Fruit fly (Drosophila melanogaster) whole organism, embryonic: ENCODE data around the gene CG17754.

ENCODE experiments used
- Atf-2 ChIP-seq: fragments of 200-800 bp; sonication (Bioruptor generic); optimal IDR thresholded peaks from 2 replicates; lab custom pipeline; 2016; ENCODE audit warnings: missing biosample characterization, missing genetic modification characterization
- Atf6 ChIP-seq: fragments of 200-800 bp; sonication (Bioruptor generic); IDR thresholded peaks from 2 replicates; pipeline ENCODE4 v1.3.6; 2022; ENCODE audit warnings: missing biosample characterization, missing genetic modification characterization
- BEAF-32 ChIP-seq: fragments of 200-800 bp; sonication (Bioruptor generic); optimal IDR thresholded peaks from 3 replicates; lab custom pipeline; 2017; ENCODE audit warnings: missing biosample characterization, missing genetic modification characterization, mild to moderate bottlenecking, moderate library complexity, missing genetic modification reagents
- CG10462 ChIP-seq: fragments of 200-800 bp; sonication (Bioruptor generic); optimal IDR thresholded peaks from 2 replicates; lab custom pipeline; 2016; ENCODE audit warnings: missing biosample characterization, missing genetic modification characterization
- CG11560 ChIP-seq: fragments of 200-800 bp; sonication (Bioruptor generic); IDR thresholded peaks from 3 replicates; pipeline ENCODE4 v1.3.6; 2022; ENCODE audit warnings: missing biosample characterization, missing genetic modification characterization
- CG12659 ChIP-seq: fragments of 200-800 bp; sonication (Bioruptor generic); optimal IDR thresholded peaks from 3 replicates; lab custom pipeline; 2017; ENCODE audit warnings: mild to moderate bottlenecking, missing biosample characterization, missing genetic modification reagents, missing genetic modification characterization
- CG12744 ChIP-seq: fragments of 200-800 bp; sonication (Bioruptor generic); optimal IDR thresholded peaks from 2 replicates; lab custom pipeline; 2016; ENCODE audit warnings: missing biosample characterization, missing genetic modification characterization
- CG13287 ChIP-seq: fragments of 200-800 bp; sonication (Bioruptor generic); IDR thresholded peaks from 2 replicates; pipeline ENCODE4 v1.3.6; 2022; ENCODE audit warnings: missing biosample characterization, missing genetic modification characterization; ENCODE audit not compliant: partially characterized antibody
- CG18262 ChIP-seq: fragments of 200-800 bp; optimal IDR thresholded peaks from 3 replicates; lab custom pipeline; 2019; ENCODE audit warnings: missing biosample characterization, mild to moderate bottlenecking, missing genetic modification characterization, moderate library complexity
- CG3065 ChIP-seq: fragments of 200-800 bp; sonication (Bioruptor generic); optimal IDR thresholded peaks from 2 replicates; lab custom pipeline; 2016; ENCODE audit warnings: missing biosample characterization, missing genetic modification characterization
- CG31365 ChIP-seq: fragments of 200-800 bp; sonication (Bioruptor generic); optimal IDR thresholded peaks from 2 replicates; lab custom pipeline; 2018; ENCODE audit warnings: missing biosample characterization, mild to moderate bottlenecking, missing genetic modification characterization
- CG34376 ChIP-seq: fragments of 200-800 bp; sonication (Bioruptor generic); optimal IDR thresholded peaks from 2 replicates; lab custom pipeline; 2018; ENCODE audit warnings: missing biosample characterization, mild to moderate bottlenecking, missing genetic modification characterization
- CG4424 ChIP-seq: fragments of 200-800 bp; sonication (Bioruptor generic); optimal IDR thresholded peaks from 3 replicates; lab custom pipeline; 2016; ENCODE audit warnings: missing biosample characterization, missing genetic modification characterization
- CG4820 ChIP-seq: fragments of 200-800 bp; sonication (Bioruptor generic); optimal IDR thresholded peaks from 3 replicates; lab custom pipeline; 2016; ENCODE audit warnings: missing biosample characterization, missing genetic modification characterization
- CG6765 ChIP-seq: fragments of 200-800 bp; sonication (Bioruptor generic); optimal IDR thresholded peaks from 3 replicates; lab custom pipeline; 2017; ENCODE audit warnings: missing biosample characterization, mild to moderate bottlenecking, missing genetic modification characterization
- CG6813 ChIP-seq: fragments of 200-800 bp; sonication (Bioruptor generic); optimal IDR thresholded peaks from 2 replicates; lab custom pipeline; 2017; ENCODE audit warnings: missing biosample characterization, missing genetic modification characterization, mild to moderate bottlenecking, moderate library complexity, missing genetic modification reagents
- CG8281 ChIP-seq: fragments of 200-800 bp; sonication (Bioruptor generic); optimal IDR thresholded peaks from 2 replicates; lab custom pipeline; 2018; ENCODE audit warnings: missing biosample characterization, mild to moderate bottlenecking, missing genetic modification characterization, moderate library complexity
- CG8765 ChIP-seq: fragments of 200-800 bp; sonication (Bioruptor generic); IDR thresholded peaks from 2 replicates; pipeline ENCODE4 v1.3.6; 2022; ENCODE audit warnings: missing biosample characterization, missing genetic modification characterization
- CG8924 ChIP-seq: fragments of 200-800 bp; optimal IDR thresholded peaks from 3 replicates; lab custom pipeline; 2019; ENCODE audit warnings: missing biosample characterization, mild to moderate bottlenecking, missing genetic modification characterization, moderate library complexity
- CG9215 ChIP-seq: fragments of 200-800 bp; sonication (Bioruptor generic); IDR thresholded peaks from 2 replicates; pipeline ENCODE4 v1.3.6; 2022; ENCODE audit warnings: missing biosample characterization, missing genetic modification characterization
- CkIIα-i1 ChIP-seq: fragments of 200-800 bp; sonication (Bioruptor generic); IDR thresholded peaks from 2 replicates; pipeline ENCODE4 v1.3.6; 2022; ENCODE audit warnings: missing biosample characterization, missing genetic modification characterization
- Dad ChIP-seq: fragments of 200-800 bp; sonication (Bioruptor generic); optimal IDR thresholded peaks from 3 replicates; lab custom pipeline; 2016; ENCODE audit warnings: missing biosample characterization, missing genetic modification characterization
- Ets65A ChIP-seq: fragments of 200-800 bp; sonication (Bioruptor generic); peaks from one replicate; lab custom pipeline; 2016; ENCODE audit warnings: missing biosample characterization, missing genetic modification characterization
- Fer3 ChIP-seq: fragments of 200-800 bp; sonication (Bioruptor generic); optimal IDR thresholded peaks from 2 replicates; lab custom pipeline; 2018; ENCODE audit warnings: missing biosample characterization, mild to moderate bottlenecking, missing genetic modification characterization, moderate library complexity
- HHEX ChIP-seq: fragments of 200-800 bp; sonication (Bioruptor generic); optimal IDR thresholded peaks from 3 replicates; lab custom pipeline; 2017; ENCODE audit warnings: missing biosample characterization, mild to moderate bottlenecking, missing genetic modification characterization, missing genetic modification reagents
- HLH54F ChIP-seq: fragments of 200-800 bp; sonication (Bioruptor generic); optimal IDR thresholded peaks from 3 replicates; lab custom pipeline; 2016; ENCODE audit warnings: missing biosample characterization, missing genetic modification characterization
- Hey ChIP-seq: fragments of 200-800 bp; sonication (Bioruptor generic); optimal IDR thresholded peaks from 3 replicates; lab custom pipeline; 2018; ENCODE audit warnings: missing biosample characterization, mild to moderate bottlenecking, missing genetic modification characterization
- Lhr ChIP-seq: fragments of 200-800 bp; sonication (Bioruptor generic); optimal IDR thresholded peaks from 3 replicates; lab custom pipeline; 2017; ENCODE audit warnings: mild to moderate bottlenecking, missing biosample characterization, missing genetic modification reagents, missing genetic modification characterization
- Mad ChIP-seq: fragments of 200-800 bp; sonication (Bioruptor generic); optimal IDR thresholded peaks from 2 replicates; lab custom pipeline; 2016; ENCODE audit warnings: missing biosample characterization, missing genetic modification characterization
- Rfx ChIP-seq: fragments of 200-800 bp; sonication (Bioruptor generic); IDR thresholded peaks from 2 replicates; pipeline ENCODE4 v1.3.6; 2022; ENCODE audit warnings: missing biosample characterization, missing genetic modification characterization
- Sin3A ChIP-seq: fragments of >200 bp; optimal IDR thresholded peaks from 2 replicates; lab custom pipeline; 2018
- Usf ChIP-seq: fragments of 200-800 bp; sonication (Bioruptor generic); optimal IDR thresholded peaks from 2 replicates; lab custom pipeline; 2017; ENCODE audit warnings: missing genotype, missing biosample characterization, missing genetic modification characterization
- aop ChIP-seq: fragments of 200-800 bp; sonication (Bioruptor generic); IDR thresholded peaks from 2 replicates; pipeline ENCODE4 v1.3.6; 2022; ENCODE audit warnings: missing biosample characterization, missing genetic modification characterization
- az2 ChIP-seq: fragments of 200-800 bp; sonication (Bioruptor generic); optimal IDR thresholded peaks from 3 replicates; lab custom pipeline; 2016; ENCODE audit warnings: missing biosample characterization, missing genetic modification characterization
- br ChIP-seq: fragments of >200 bp; optimal IDR thresholded peaks from 2 replicates; lab custom pipeline; 2017
- corto ChIP-seq: fragments of 200-800 bp; sonication (Bioruptor generic); optimal IDR thresholded peaks from 2 replicates; lab custom pipeline; 2016; ENCODE audit warnings: missing biosample characterization, mild to moderate bottlenecking, missing genetic modification characterization, moderate library complexity
- dan ChIP-seq: fragments of 200-800 bp; sonication (Bioruptor generic); IDR thresholded peaks from 2 replicates; pipeline ENCODE4 v1.3.6; 2022; ENCODE audit warnings: missing biosample characterization, missing genetic modification characterization
- fd64A ChIP-seq: fragments of 200-800 bp; sonication (Bioruptor generic); optimal IDR thresholded peaks from 3 replicates; lab custom pipeline; 2018; ENCODE audit warnings: missing biosample characterization, mild to moderate bottlenecking, missing genetic modification characterization
- fru ChIP-seq: fragments of >200 bp; optimal IDR thresholded peaks from 2 replicates; lab custom pipeline; 2017
- ftz-f1 ChIP-seq: fragments of 200-800 bp; sonication (Bioruptor generic); optimal IDR thresholded peaks from 2 replicates; lab custom pipeline; 2016; ENCODE audit warnings: missing biosample characterization, missing genetic modification characterization
- gce ChIP-seq: fragments of 200-800 bp; sonication (Bioruptor generic); IDR thresholded peaks from 3 replicates; pipeline ENCODE4 v1.3.6; 2022; ENCODE audit warnings: missing biosample characterization, missing genetic modification characterization
- gcm ChIP-seq: fragments of 200-800 bp; sonication (Bioruptor generic); optimal IDR thresholded peaks from 2 replicates; lab custom pipeline; 2019; ENCODE audit warnings: missing biosample characterization, mild to moderate bottlenecking, missing genetic modification characterization, moderate library complexity
- gt ChIP-seq: fragments of 200-800 bp; sonication (Bioruptor generic); IDR thresholded peaks from 2 replicates; pipeline ENCODE4 v1.3.6; 2022; ENCODE audit warnings: missing biosample characterization, missing genetic modification characterization
- ham ChIP-seq: fragments of 200-800 bp; sonication (Bioruptor generic); IDR thresholded peaks from 2 replicates; pipeline ENCODE4 v1.3.6; 2022; ENCODE audit warnings: missing biosample characterization, missing genetic modification characterization
- hb ChIP-seq: fragments of 200-800 bp; sonication (Bioruptor generic); IDR thresholded peaks from 3 replicates; pipeline ENCODE4 v1.3.6; 2022; ENCODE audit warnings: missing biosample characterization, missing genetic modification characterization; ENCODE audit not compliant: partially characterized antibody
- kni ChIP-seq: fragments of 200-800 bp; sonication (Bioruptor generic); optimal IDR thresholded peaks from 3 replicates; lab custom pipeline; 2017; ENCODE audit warnings: mild to moderate bottlenecking, missing biosample characterization, missing genetic modification reagents, missing genetic modification characterization
- lab ChIP-seq: fragments of 200-800 bp; sonication (Bioruptor generic); optimal IDR thresholded peaks from 3 replicates; lab custom pipeline; 2017; ENCODE audit warnings: missing biosample characterization, missing genetic modification characterization, mild to moderate bottlenecking, moderate library complexity, missing genetic modification reagents
- lbe ChIP-seq: fragments of 200-800 bp; sonication (Bioruptor generic); optimal IDR thresholded peaks from 2 replicates; lab custom pipeline; 2016; ENCODE audit warnings: missing biosample characterization, mild to moderate bottlenecking, missing genetic modification characterization
- salm ChIP-seq: fragments of 200-800 bp; sonication (Bioruptor generic); optimal IDR thresholded peaks from 2 replicates; lab custom pipeline; 2018; ENCODE audit warnings: missing biosample characterization, mild to moderate bottlenecking, missing genetic modification characterization
- sd ChIP-seq: fragments of 200-800 bp; sonication (Bioruptor generic); optimal IDR thresholded peaks from 3 replicates; lab custom pipeline; 2018; ENCODE audit warnings: missing biosample characterization, mild to moderate bottlenecking, missing genetic modification characterization, moderate library complexity
- sisA ChIP-seq: fragments of 200-800 bp; sonication (Bioruptor generic); IDR thresholded peaks from 2 replicates; pipeline ENCODE4 v1.3.6; 2022; ENCODE audit warnings: missing biosample characterization, missing genetic modification characterization
- wek ChIP-seq: fragments of 200-800 bp; sonication (Bioruptor generic); optimal IDR thresholded peaks from 3 replicates; lab custom pipeline; 2018; ENCODE audit warnings: missing biosample characterization, mild to moderate bottlenecking, missing genetic modification characterization, moderate library complexity

The CG17754 gene

dm6 chrX:9282783-9283289 lies 32.6 kb downstream of the CG17754 start, which contains the start of gene c11.1 (continued):
- no peak for TF ChIP-seq CG6813 (GFP tag; lab: Kevin White, UChicago)
- no peak for TF ChIP-seq CG12744 (GFP tag; lab: Kevin White, UChicago)
- TF ChIP-seq gcm (GFP tag; lab: Kevin White, UChicago) = no peak
- no peak for TF ChIP-seq CG8281 (tag; lab: Kevin White, UChicago)
- TF ChIP-seq fd64A = no peak
- peak; percentile 70 for TF ChIP-seq sd (tag; lab: Kevin White, UChicago)
- no peak for TF ChIP-seq gt
- no peak for TF ChIP-seq gce (GFP tag; lab: Robert Waterston, UW)
- TF ChIP-seq Fer3 (tag; lab: Kevin White, UChicago) = no peak
- no peak for TF ChIP-seq HHEX (GFP tag; lab: Kevin White, UChicago)
- TF ChIP-seq Lhr (GFP tag; lab: Kevin White, UChicago) = peak; percentile 75
- no peak for TF ChIP-seq CG31365
- TF ChIP-seq HLH54F (GFP tag; lab: Kevin White, UChicago) = no peak
- TF ChIP-seq lab (GFP tag; lab: Kevin White, UChicago) = no peak
- TF ChIP-seq Usf (GFP tag; lab: Kevin White, UChicago) = no peak
- TF ChIP-seq lbe = no peak
- no peak for TF ChIP-seq sisA (GFP tag; lab: Robert Waterston, UW)
- no peak for TF ChIP-seq CG34376 (GFP tag; lab: Kevin White, UChicago)
- TF ChIP-seq az2 (GFP tag; lab: Kevin White, UChicago) = no peak
- no peak for TF ChIP-seq CG9215 (GFP tag; lab: Robert Waterston, UW)
- peak; percentile 42; the same call in 1 of the 3 replicates for TF ChIP-seq CG11560 (tag; lab: Robert Waterston, UW)
- TF ChIP-seq fru (lab: Kevin White, UChicago) = no peak
- peak; percentile 45 for TF ChIP-seq Sin3A (lab: Kevin White, UChicago)
- no peak for TF ChIP-seq Hey (tag; lab: Kevin White, UChicago)
- no peak for TF ChIP-seq CG4820 (GFP tag; lab: Kevin White, UChicago)
- no peak for TF ChIP-seq Atf-2 (GFP tag; lab: Kevin White, UChicago)
- TF ChIP-seq ftz-f1 (GFP tag; lab: Kevin White, UChicago) = no peak
- no peak for TF ChIP-seq Ets65A
- no peak for TF ChIP-seq corto (GFP tag; lab: Kevin White, UChicago)
- no peak for TF ChIP-seq wek (GFP tag; lab: Kevin White, UChicago)
- no peak for TF ChIP-seq CG4424 (GFP tag; lab: Kevin White, UChicago)
- peak; percentile 64 for TF ChIP-seq CG12659 (GFP tag; lab: Kevin White, UChicago)
- no peak for TF ChIP-seq Atf6
- no peak for TF ChIP-seq ham (GFP tag; lab: Robert Waterston, UW)
- TF ChIP-seq salm = no peak
- TF ChIP-seq CG3065 = no peak
- no peak for TF ChIP-seq CG8765 (GFP tag; lab: Robert Waterston, UW)
- TF ChIP-seq aop (GFP tag; lab: Robert Waterston, UW) = no peak
- peak; percentile 52 for TF ChIP-seq BEAF-32
- no peak for TF ChIP-seq kni
- TF ChIP-seq Mad (GFP tag; lab: Kevin White, UChicago) = no peak
- no peak for TF ChIP-seq dan (GFP tag; lab: Robert Waterston, UW)
- peak; percentile 47; the same call in 1 of the 2 replicates for TF ChIP-seq CG13287 (GFP tag; lab: Robert Waterston, UW)
- peak; percentile 38; the same call in 1 of the 2 replicates for TF ChIP-seq Rfx
- TF ChIP-seq CG6765 (GFP tag; lab: Kevin White, UChicago) = no peak
- no peak for TF ChIP-seq CG10462 (GFP tag; lab: Kevin White, UChicago)
- TF ChIP-seq CkIIα-i1 (GFP tag; lab: Robert Waterston, UW) = no peak
- TF ChIP-seq br (lab: Kevin White, UChicago) = no peak
- TF ChIP-seq CG18262 (tag; lab: Kevin White, UChicago) = no peak
- no peak for TF ChIP-seq Dad
- peak; percentile 14 for TF ChIP-seq CG8924 (tag; lab: Kevin White, UChicago)
- no peak for TF ChIP-seq hb (GFP tag; lab: Robert Waterston, UW)
